Worm (Caenorhabditis elegans): Measurements from ENCODE around the gene C08F1.10.

DNA sequence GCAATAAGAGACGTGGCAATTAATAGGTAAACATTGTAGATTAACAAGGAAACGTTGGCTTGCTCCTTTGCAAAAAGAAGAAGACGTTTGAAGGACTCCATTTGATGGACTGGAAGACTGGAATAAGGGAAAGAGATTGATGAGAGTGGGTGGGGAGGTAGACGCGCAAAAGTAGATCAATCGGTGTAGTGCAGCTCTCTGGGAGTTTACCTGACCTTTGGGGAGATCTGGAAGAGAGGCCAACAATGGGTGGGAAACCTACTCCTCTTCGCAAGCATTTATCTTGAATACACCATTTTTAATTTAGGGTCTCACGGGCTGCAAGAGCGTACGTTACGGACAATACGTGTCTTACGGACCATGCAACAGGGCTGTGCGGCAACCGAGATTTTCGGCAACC lies 20.2 kb upstream of the C08F1.10 start, which contains the start of gene C08F1.12:
- TF ChIP-seq flt-1 (GFP tag; IDR thresholded peaks at IDR 0.05) = no peak
- TF ChIP-seq klf-2 (GFP tag; conservative IDR thresholded peaks at IDR 0.05) = no peak
- TF ChIP-seq ztf-23 (GFP tag; IDR thresholded peaks at IDR 0.05) = no peak
- TF ChIP-seq ref-1 (GFP tag; conservative IDR thresholded peaks at IDR 0.05) = no peak
- TF ChIP-seq med-1 (GFP tag; optimal IDR thresholded peaks at IDR 0.05; ENCODE audit: insufficient read depth) = no peak
- no peak for TF ChIP-seq ztf-29 (GFP tag; IDR thresholded peaks at IDR 0.05)
- no peak for TF ChIP-seq cog-1 (tag; optimal IDR thresholded peaks at IDR 0.05)
- no peak for TF ChIP-seq tab-1 (GFP tag; IDR thresholded peaks at IDR 0.05)
- no peak for TF ChIP-seq T22C8.4 (GFP tag; IDR thresholded peaks at IDR 0.05)
